Worm (Caenorhabditis elegans): ENCODE results near the gene cthd-1.

The cthd-1 gene

ce11 chrV:9725719-9726118, 47.6 kb downstream of the cthd-1 start:
- no peak for TF ChIP-seq cnd-1 (tag; optimal IDR thresholded peaks at IDR 0.05)
- no peak for TF ChIP-seq hlh-1 (tag; optimal IDR thresholded peaks at IDR 0.05)
- no peak for TF ChIP-seq unc-62 (GFP tag; optimal IDR thresholded peaks at IDR 0.05)
- TF ChIP-seq lsy-2 (tag; optimal IDR thresholded peaks at IDR 0.05): no peak
- no peak for TF ChIP-seq flh-1 (GFP tag; optimal IDR thresholded peaks at IDR 0.05)
- no peak for TF ChIP-seq ces-1 (GFP tag; optimal IDR thresholded peaks at IDR 0.05)
- TF ChIP-seq ham-2 (GFP tag; optimal IDR thresholded peaks at IDR 0.05): no peak
- no peak for TF ChIP-seq ceh-83 (GFP tag; optimal IDR thresholded peaks at IDR 0.05)
- TF ChIP-seq nhr-28 (tag; optimal IDR thresholded peaks at IDR 0.05): no peak
- TF ChIP-seq nhr-2 (tag; optimal IDR thresholded peaks at IDR 0.05): no peak
- TF ChIP-seq nhr-12 (tag; optimal IDR thresholded peaks at IDR 0.05): no peak
- no peak for TF ChIP-seq unc-39 (tag; optimal IDR thresholded peaks at IDR 0.05)
- TF ChIP-seq sptf-1 (tag; optimal IDR thresholded peaks at IDR 0.05): no peak
- no peak for TF ChIP-seq ztf-11 (tag; optimal IDR thresholded peaks at IDR 0.05)
- no peak for TF ChIP-seq snpc-4 (tag; optimal IDR thresholded peaks at IDR 0.05)
- no peak for TF ChIP-seq lin-13 (tag; optimal IDR thresholded peaks at IDR 0.05)
- no peak for TF ChIP-seq elt-3 (tag; optimal IDR thresholded peaks at IDR 0.05)
- TF ChIP-seq mls-2 (tag; optimal IDR thresholded peaks at IDR 0.05): no peak
- TF ChIP-seq drap-1 (GFP tag; optimal IDR thresholded peaks at IDR 0.05): no peak
- TF ChIP-seq mep-1 (tag; optimal IDR thresholded peaks at IDR 0.05): no peak

All from whole organism, mixed stage, embryonic.